Worm (Caenorhabditis elegans): ENCODE results near the gene C34E10.9.
A peak's percentile ranks its signal among the peaks of the same experiment; 100 is the strongest.

DNA sequence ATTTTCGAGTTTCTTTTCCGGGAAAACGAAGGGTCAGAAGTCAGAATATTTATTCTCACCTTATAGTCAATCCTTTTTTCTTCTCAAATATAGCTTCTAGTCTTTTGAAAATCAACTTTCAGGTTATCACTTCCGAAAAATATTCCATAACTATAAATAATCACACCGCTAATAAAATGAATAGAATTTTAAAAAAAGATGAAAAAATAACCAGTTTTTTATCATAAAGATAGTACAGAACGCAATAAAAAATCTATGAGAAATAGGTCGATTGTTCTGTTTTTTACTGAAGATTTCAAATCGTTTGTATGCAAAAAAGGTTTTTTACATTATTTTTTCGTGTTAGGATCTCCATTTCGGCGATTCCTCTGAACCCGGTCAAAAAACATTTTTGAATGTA lies 27.0 kb upstream of the C34E10.9 start:
- TF ChIP-seq mes-2 (tag; optimal IDR thresholded peaks at IDR 0.05; ENCODE audit: poor library complexity, severe bottlenecking) = no peak
- TF ChIP-seq snpc-4 (tag; optimal IDR thresholded peaks at IDR 0.05) = no peak
- TF ChIP-seq Y48G9A.11 (GFP tag; IDR thresholded peaks at IDR 0.05) = no peak
- no peak for TF ChIP-seq dpl-1 (GFP tag; optimal IDR thresholded peaks at IDR 0.05)
- TF ChIP-seq unc-62 (GFP tag; optimal IDR thresholded peaks at IDR 0.05 in 1 of 2) = peak in 1 of 2 experiments; percentile 95
- TF ChIP-seq unc-62 (tag; optimal IDR thresholded peaks at IDR 0.05) = no peak
- no peak for TF ChIP-seq jun-1 (tag; optimal IDR thresholded peaks at IDR 0.05)
- TF ChIP-seq nhr-77 (tag; optimal IDR thresholded peaks at IDR 0.05) = no peak
- peak; percentile 26 for TF ChIP-seq aha-1 (tag)
- no peak for TF ChIP-seq nhr-11 (tag; optimal IDR thresholded peaks at IDR 0.05)
- TF ChIP-seq aly-2 (tag; optimal IDR thresholded peaks at IDR 0.05) = no peak
- no peak for TF ChIP-seq F26F4.8 (GFP tag; conservative IDR thresholded peaks at IDR 0.05)
- no peak for TF ChIP-seq lin-38 (GFP tag; IDR thresholded peaks at IDR 0.05)
- no peak for TF ChIP-seq fos-1 (tag; optimal IDR thresholded peaks at IDR 0.05)
- no peak for TF ChIP-seq set-16 (GFP tag; IDR thresholded peaks at IDR 0.05)

All from whole organism, L4 larva.